ENCODE assay signal across 2 worm cellular contexts in the genomic region with DNA sequence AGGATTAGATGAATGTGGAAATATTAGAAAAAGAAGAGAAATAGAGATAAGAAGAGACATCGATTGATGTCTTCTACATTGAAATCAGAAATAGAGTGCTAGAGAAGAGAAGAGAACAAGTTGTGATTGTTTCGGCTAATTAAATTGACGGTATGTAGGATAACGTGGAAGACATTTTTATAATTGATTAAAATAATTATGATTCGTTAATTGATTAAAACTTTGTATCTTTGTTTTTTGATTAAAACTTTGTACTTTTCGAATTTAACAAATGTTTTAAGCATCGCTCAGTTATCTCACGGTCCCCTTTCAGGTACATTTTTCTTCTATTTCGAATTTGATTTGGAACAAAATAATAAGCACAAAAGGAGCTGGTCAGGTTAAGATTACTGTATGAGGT.
TF ChIP-seq lines count a peak whose summit lies in the region.

A gene (minus strand): TSS at position 101 of the 400 bp plus-strand sequence.

TF ChIP-seq in whole organism, L1 larva, 84 proteins besides CTCF, POLR2A, EP300 and RAD21:
- TF ChIP-seq blmp-1 (tag; optimal IDR thresholded peaks at IDR 0.05; lab: Kevin White, UChicago) (peak; percentile 23), nhr-28 (tag; optimal IDR thresholded peaks at IDR 0.05; lab: Kevin White, UChicago) (no peak)

TF ChIP-seq in whole organism, L3 larva, 47 proteins besides CTCF, POLR2A, EP300 and RAD21:
- TF ChIP-seq ama-1 (optimal IDR thresholded peaks at IDR 0.05; lab: Kevin White, UChicago) (no peak), ceh-16 (tag; optimal IDR thresholded peaks at IDR 0.05; lab: Kevin White, UChicago) (no peak), mml-1 (tag; optimal IDR thresholded peaks at IDR 0.05; lab: Kevin White, UChicago) (no peak), nhr-237 (tag; optimal IDR thresholded peaks at IDR 0.05; lab: Kevin White, UChicago) (no peak), ceh-28 (tag; optimal IDR thresholded peaks at IDR 0.05; lab: Kevin White, UChicago) (peak; percentile 14), nhr-77 (tag; optimal IDR thresholded peaks at IDR 0.05; lab: Kevin White, UChicago) (no peak), daf-12 (tag; optimal IDR thresholded peaks at IDR 0.05; lab: Kevin White, UChicago) (no peak), lin-15B (tag; optimal IDR thresholded peaks at IDR 0.05; lab: Kevin White, UChicago) (no peak)
TF ChIP-seq in whole organism, L3 larva: peak in this region for 1.
